Fruit fly (Drosophila melanogaster): ENCODE results near the gene CG13862.

- TF ChIP-seq toe (GFP tag; optimal IDR thresholded peaks at IDR 0.05) (peak; percentile 25), cnc (optimal IDR thresholded peaks at IDR 0.05) (no peak), pad (GFP tag; optimal IDR thresholded peaks at IDR 0.05) (peak; percentile 16), Clk (GFP tag; optimal IDR thresholded peaks at IDR 0.05) (no peak)
Observed at dm6 chr3R:22367126-22368076, 35.6 kb downstream of the CG13862 start, which contains the start of the genes Polr3F and PyK.

Measured in whole organism, adult.